Worm (Caenorhabditis elegans) whole organism, L1 larva: ENCODE data around the gene C37H5.5.

ENCODE experiments used
- C04F5.9 ChIP-seq: sonication (generic microtip); optimal IDR thresholded peaks from 2 replicates; lab custom pipeline; 2016; ENCODE audit warnings: missing genetic modification characterization, missing compliant biosample characterization
- C16A3.4 ChIP-seq: fragments of 150-350 bp; optimal IDR thresholded peaks from 2 replicates; lab custom pipeline; 2014; ENCODE audit warnings: missing biosample characterization, missing genetic modification characterization
- ceh-82 ChIP-seq, 3 experiments: fragments of 150-350 bp in 1 of 3; sonication (generic microtip) in 2 of 3; optimal IDR thresholded peaks; 2 replicates each; lab custom pipeline; 2014 to 2017; ENCODE audit warnings: missing biosample characterization in 3 of 3, missing genetic modification characterization in 3 of 3
- ces-1 ChIP-seq: fragments of 150-350 bp; optimal IDR thresholded peaks from 2 replicates; lab custom pipeline; 2014; ENCODE audit warnings: missing biosample characterization, missing genetic modification reagents, missing genetic modification characterization
- efl-3 ChIP-seq: fragments of 200-800 bp; sonication (Bioruptor generic); optimal IDR thresholded peaks from 2 replicates; lab custom pipeline; 2018; ENCODE audit warnings: mild to moderate bottlenecking, missing genetic modification characterization, missing compliant biosample characterization
- egl-27 ChIP-seq, 2 experiments: fragments of 150-350 bp in 1 of 2; sonication (generic microtip); optimal IDR thresholded peaks; 3 replicates each; lab custom pipeline; 2017 to 2018; ENCODE audit warnings: missing biosample characterization in 2 of 2, missing genetic modification characterization in 2 of 2, missing genetic modification reagents in 2 of 2
- fkh-10 ChIP-seq: sonication (generic microtip); optimal IDR thresholded peaks from 2 replicates; lab custom pipeline; 2017; ENCODE audit warnings: missing biosample characterization, missing genetic modification reagents, missing genetic modification characterization
- fkh-4 ChIP-seq: sonication (generic microtip); optimal IDR thresholded peaks from 2 replicates; lab custom pipeline; 2016; ENCODE audit warnings: missing compliant biosample characterization, missing genetic modification characterization, borderline replicate concordance
- fkh-8 ChIP-seq: sonication (generic microtip); optimal IDR thresholded peaks from 2 replicates; lab custom pipeline; 2016; ENCODE audit warnings: mild to moderate bottlenecking, missing genetic modification characterization, missing compliant biosample characterization
- fos-1 ChIP-seq: fragments of 150-350 bp; optimal IDR thresholded peaks from 2 replicates; lab custom pipeline; 2014; ENCODE audit warnings: missing biosample characterization, missing genetic modification characterization
- nhr-20 ChIP-seq: sonication (generic microtip); optimal IDR thresholded peaks from 2 replicates; lab custom pipeline; 2016; ENCODE audit warnings: mild to moderate bottlenecking, missing genetic modification characterization, missing compliant biosample characterization
- nhr-47 ChIP-seq: sonication (generic microtip); optimal IDR thresholded peaks from 2 replicates; lab custom pipeline; 2016; ENCODE audit warnings: mild to moderate bottlenecking, missing genetic modification characterization, moderate library complexity, missing compliant biosample characterization
- nhr-77 ChIP-seq: fragments of 150-350 bp; optimal IDR thresholded peaks from 2 replicates; lab custom pipeline; 2014; ENCODE audit warnings: missing biosample characterization, missing genetic modification characterization
- pag-3 ChIP-seq: sonication (generic microtip); optimal IDR thresholded peaks from 2 replicates; lab custom pipeline; 2017; ENCODE audit warnings: missing genetic modification characterization, mild to moderate bottlenecking, missing compliant biosample characterization, antibody characterized with exemption, borderline replicate concordance; ENCODE audit not compliant: insufficient read depth
- snpc-4 ChIP-seq: fragments of 150-350 bp; optimal IDR thresholded peaks from 2 replicates; lab custom pipeline; 2014; ENCODE audit warnings: missing biosample characterization, missing genetic modification characterization
- sptf-1 ChIP-seq: fragments of 150-350 bp; optimal IDR thresholded peaks from 2 replicates; lab custom pipeline; 2014; ENCODE audit warnings: missing biosample characterization, missing genetic modification characterization
- tbx-2 ChIP-seq: sonication (generic microtip); optimal IDR thresholded peaks from 2 replicates; lab custom pipeline; 2016; ENCODE audit warnings: missing genetic modification characterization, missing compliant biosample characterization
- unc-130 ChIP-seq: fragments of 150-350 bp; optimal IDR thresholded peaks from 2 replicates; lab custom pipeline; 2017; ENCODE audit warnings: missing biosample characterization, missing genetic modification characterization, inconsistent platforms
- zip-4 ChIP-seq: fragments of 200-800 bp; sonication (Bioruptor generic); optimal IDR thresholded peaks from 2 replicates; lab custom pipeline; 2018; ENCODE audit warnings: mild to moderate bottlenecking, missing genetic modification characterization, moderate library complexity, missing compliant biosample characterization
- ztf-11 ChIP-seq, 2 experiments: sonication (generic microtip); optimal IDR thresholded peaks; 2 replicates each; lab custom pipeline; 2016 to 2017; ENCODE audit warnings: missing genetic modification characterization in 2 of 2, missing biosample characterization in 1 of 2, missing compliant biosample characterization in 1 of 2

Gene C37H5.5

DNA sequence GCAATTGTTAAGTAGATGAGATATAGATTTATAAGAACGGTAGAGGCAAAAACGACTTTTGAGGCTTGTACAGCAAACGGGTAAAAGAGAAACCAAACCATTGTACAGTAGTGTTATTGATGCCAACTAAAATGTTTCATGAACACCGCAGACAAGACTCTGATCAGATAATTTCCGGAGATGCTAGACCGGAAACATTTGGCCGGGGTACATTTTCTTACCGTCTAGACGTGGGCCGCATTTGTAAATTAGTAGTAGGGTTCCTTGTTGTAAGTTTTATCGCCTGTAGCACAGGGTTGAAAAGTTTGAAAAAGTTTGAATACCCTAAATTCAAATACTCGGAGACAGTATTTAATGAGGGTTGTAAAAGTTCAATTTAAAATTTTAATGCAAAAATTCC lies 54.2 kb downstream of the C37H5.5 start, which contains the start of gene str-32:
str-32 (minus strand) TSS at position 101 of the 400 bp plus-strand sequence.
- TF ChIP-seq unc-130 (tag; lab: Kevin White, UChicago) (no peak), egl-27 (tag; optimal IDR thresholded peaks at IDR 0.05; lab: Kevin White, UChicago) (no peak), ztf-11 (tag; optimal IDR thresholded peaks at IDR 0.05; lab: Kevin White, UChicago) (no peak), zip-4 (no peak), fkh-8 (tag; lab: Kevin White, UChicago) (no peak), fos-1 (tag; lab: Kevin White, UChicago) (no peak), C16A3.4 (tag; lab: Kevin White, UChicago) (no peak), fkh-10 (no peak)

DNA sequence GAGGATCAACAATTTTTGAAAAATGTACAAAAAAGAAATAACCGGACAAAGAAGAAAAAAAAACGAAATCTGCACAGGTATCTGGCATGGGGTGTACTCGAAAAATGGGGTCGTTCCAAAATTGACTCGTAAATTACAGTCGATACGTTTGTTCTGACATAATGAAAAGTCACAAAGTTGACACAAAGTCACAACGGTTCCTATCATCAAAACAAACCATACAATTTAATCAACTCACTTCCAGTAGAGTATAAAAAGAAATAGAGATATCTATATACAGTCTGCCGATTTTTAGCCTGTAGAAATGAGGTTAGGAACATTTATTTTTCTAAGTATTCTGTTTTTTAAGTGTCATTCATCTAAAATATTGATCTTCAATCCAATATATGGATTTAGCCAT lies 57.3 kb downstream of the C37H5.5 start, which contains the start of gene T19H12.12:
T19H12.12 (plus strand) TSS at position 301 of the 400 bp plus-strand sequence.
- TF ChIP-seq nhr-20 (no peak), nhr-77 (no peak), ceh-82 (tag; optimal IDR thresholded peaks at IDR 0.05; lab: Kevin White, UChicago) (no peak), efl-3 (GFP tag; lab: Kevin White, UChicago) (no peak), C04F5.9 (tag; lab: Kevin White, UChicago) (no peak), zip-4 (no peak), fos-1 (tag; lab: Kevin White, UChicago) (no peak), fkh-4 (tag; lab: Kevin White, UChicago) (no peak), nhr-47 (tag; lab: Kevin White, UChicago) (no peak), sptf-1 (tag; lab: Kevin White, UChicago) (no peak), ces-1 (no peak), pag-3 (tag; lab: Kevin White, UChicago) (no peak), tbx-2 (tag; lab: Kevin White, UChicago) (no peak)

DNA sequence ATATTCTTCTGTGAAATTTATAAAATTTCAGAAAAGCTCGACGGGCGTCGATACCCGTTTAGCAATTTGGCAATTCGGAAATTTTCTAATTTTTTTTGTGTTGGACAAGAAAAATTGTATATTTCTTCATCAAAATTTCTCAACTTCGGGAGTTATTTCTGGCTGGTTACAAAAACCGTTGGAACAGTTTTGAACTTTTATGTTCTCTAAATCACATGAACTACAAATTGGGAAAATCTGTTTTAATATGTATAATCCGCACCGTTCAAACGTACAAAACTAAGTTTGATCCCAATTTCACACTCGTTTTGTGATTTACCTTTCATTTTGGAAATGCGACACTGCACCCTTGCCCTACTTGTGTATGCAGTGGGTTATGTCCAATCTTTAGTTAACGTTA lies 58.2 kb downstream of the C37H5.5 start, which contains the start of gene T19H12.3:
T19H12.3 (plus strand) TSS at position 301 of the 400 bp plus-strand sequence.
- no peak for TF ChIP-seq snpc-4
